Worm (Caenorhabditis elegans) whole organism, late embryonic: ENCODE data around the gene abch-1.

Experiments
- C08G9.2 ChIP-seq: sonication (generic microtip); optimal IDR thresholded peaks from 2 replicates; lab custom pipeline; 2016; ENCODE audit warnings: mild to moderate bottlenecking, missing genetic modification characterization, moderate library complexity, missing compliant biosample characterization
- F13H6.1 ChIP-seq: sonication (generic microtip); optimal IDR thresholded peaks from 2 replicates; lab custom pipeline; 2016; ENCODE audit warnings: missing genetic modification characterization, missing compliant biosample characterization
- K02D7.2 ChIP-seq: sonication (generic microtip); optimal IDR thresholded peaks from 2 replicates; lab custom pipeline; 2017; ENCODE audit warnings: mild to moderate bottlenecking, missing genetic modification characterization, missing compliant biosample characterization
- ceh-14 ChIP-seq: sonication (generic microtip); optimal IDR thresholded peaks from 2 replicates; lab custom pipeline; 2016; ENCODE audit warnings: missing genotype, missing genetic modification characterization, missing compliant biosample characterization
- ceh-18 ChIP-seq: sonication (generic microtip); optimal IDR thresholded peaks from 2 replicates; lab custom pipeline; 2016; ENCODE audit warnings: missing genetic modification characterization, missing compliant biosample characterization
- ceh-19 ChIP-seq: fragments of 200-800 bp; sonication (Bioruptor generic); optimal IDR thresholded peaks from 2 replicates; lab custom pipeline; 2018; ENCODE audit warnings: mild to moderate bottlenecking, missing genetic modification characterization, missing compliant biosample characterization
- ceh-2 ChIP-seq: sonication (generic microtip); optimal IDR thresholded peaks from 2 replicates; lab custom pipeline; 2016; ENCODE audit warnings: missing genotype, missing genetic modification characterization, missing compliant biosample characterization
- ceh-30 ChIP-seq: fragments of 150-350 bp; optimal IDR thresholded peaks from 2 replicates; lab custom pipeline; 2014; ENCODE audit warnings: missing biosample characterization, missing genetic modification characterization
- ceh-31 ChIP-seq: sonication (generic microtip); optimal IDR thresholded peaks from 2 replicates; lab custom pipeline; 2016; ENCODE audit warnings: missing genetic modification characterization, missing compliant biosample characterization
- che-1 ChIP-seq: sonication (generic microtip); optimal IDR thresholded peaks from 2 replicates; lab custom pipeline; 2016; ENCODE audit warnings: mild to moderate bottlenecking, missing genetic modification characterization, missing compliant biosample characterization
- dmd-4 ChIP-seq: sonication (generic microtip); optimal IDR thresholded peaks from 2 replicates; lab custom pipeline; 2016; ENCODE audit warnings: borderline replicate concordance, missing genetic modification characterization, missing compliant biosample characterization
- ets-4 ChIP-seq: sonication (generic microtip); optimal IDR thresholded peaks from 2 replicates; lab custom pipeline; 2016; ENCODE audit warnings: missing genetic modification characterization, missing compliant biosample characterization
- fax-1 ChIP-seq: sonication (generic microtip); optimal IDR thresholded peaks from 2 replicates; lab custom pipeline; 2016; ENCODE audit warnings: missing genotype, missing genetic modification characterization, missing compliant biosample characterization
- fkh-6 ChIP-seq: sonication (generic microtip); optimal IDR thresholded peaks from 2 replicates; lab custom pipeline; 2016; ENCODE audit warnings: missing genetic modification characterization, missing compliant biosample characterization
- hlh-30 ChIP-seq: sonication (generic microtip); optimal IDR thresholded peaks from 2 replicates; lab custom pipeline; 2017; ENCODE audit warnings: antibody characterized with exemption, missing genetic modification characterization, missing compliant biosample characterization; ENCODE audit not compliant: insufficient read depth
- lim-6 ChIP-seq: sonication (generic microtip); optimal IDR thresholded peaks from 2 replicates; lab custom pipeline; 2016; ENCODE audit warnings: missing genetic modification characterization, missing compliant biosample characterization
- lin-11 ChIP-seq: fragments of 200-800 bp; sonication (Bioruptor generic); optimal IDR thresholded peaks from 2 replicates; lab custom pipeline; 2018; ENCODE audit warnings: mild to moderate bottlenecking, missing genetic modification characterization, missing compliant biosample characterization
- mec-3 ChIP-seq: sonication (generic microtip); optimal IDR thresholded peaks from 2 replicates; lab custom pipeline; 2016; ENCODE audit warnings: borderline replicate concordance, missing genetic modification characterization, missing compliant biosample characterization
- nfya-1 ChIP-seq: sonication (generic microtip); optimal IDR thresholded peaks from 2 replicates; lab custom pipeline; 2017; ENCODE audit warnings: missing genetic modification characterization, mild to moderate bottlenecking, missing compliant biosample characterization, antibody characterized with exemption, moderate library complexity
- npax-4 ChIP-seq: sonication (generic microtip); optimal IDR thresholded peaks from 2 replicates; lab custom pipeline; 2016; ENCODE audit warnings: missing genetic modification characterization, missing compliant biosample characterization
- odd-2 ChIP-seq: sonication (generic microtip); optimal IDR thresholded peaks from 2 replicates; lab custom pipeline; 2017; ENCODE audit warnings: antibody characterized with exemption, mild to moderate bottlenecking, missing genetic modification characterization, missing compliant biosample characterization
- pat-9 ChIP-seq: fragments of 200-800 bp; sonication (Bioruptor generic); optimal IDR thresholded peaks from 2 replicates; lab custom pipeline; 2018; ENCODE audit warnings: mild to moderate bottlenecking, missing genetic modification characterization, moderate library complexity, missing compliant biosample characterization
- pha-4 ChIP-seq: fragments of 150-350 bp; optimal IDR thresholded peaks from 2 replicates; lab custom pipeline; 2018; ENCODE audit warnings: missing biosample characterization, missing genetic modification reagents, missing genetic modification characterization
- sox-4 ChIP-seq: sonication (generic microtip); optimal IDR thresholded peaks from 2 replicates; lab custom pipeline; 2017; ENCODE audit warnings: mild to moderate bottlenecking, missing genetic modification characterization, inconsistent platforms, missing compliant biosample characterization
- syd-9 ChIP-seq: sonication (generic microtip); optimal IDR thresholded peaks from 2 replicates; lab custom pipeline; 2016; ENCODE audit warnings: mild to moderate bottlenecking, missing genetic modification characterization, moderate library complexity, missing compliant biosample characterization
- tbx-7 ChIP-seq: sonication (generic microtip); optimal IDR thresholded peaks from 2 replicates; lab custom pipeline; 2016; ENCODE audit warnings: missing genotype, missing genetic modification characterization, missing compliant biosample characterization
- unc-3 ChIP-seq, 2 experiments: fragments of 200-800 bp in 1 of 2; sonication (Bioruptor generic) in 1 of 2; sonication (generic microtip) in 1 of 2; conservative IDR thresholded peaks in 1 of 2; optimal IDR thresholded peaks in 1 of 2; 2 replicates each; pipeline versions ENCODE4 v1.3.6 to Lab custom; 2016 to 2022; ENCODE audit warnings: missing compliant biosample characterization in 2 of 2, missing genetic modification characterization in 2 of 2, missing genetic modification reagents in 1 of 2
- unc-42 ChIP-seq: sonication (generic microtip); optimal IDR thresholded peaks from 2 replicates; lab custom pipeline; 2016; ENCODE audit warnings: missing genotype, missing genetic modification characterization, missing compliant biosample characterization
- unc-55 ChIP-seq: sonication (generic microtip); optimal IDR thresholded peaks from 2 replicates; lab custom pipeline; 2017; ENCODE audit warnings: missing biosample characterization, missing genetic modification reagents, missing genetic modification characterization

The abch-1 gene

ce11 chrII:6500161-6500560 lies 31.3 kb downstream of the abch-1 start, which contains the start of gene R05G9.5:
Gene R05G9.5, minus strand, starts transcription at chrII:6500261.
- TF ChIP-seq ceh-2 (tag; lab: Kevin White, UChicago) (no peak), npax-4 (tag; lab: Kevin White, UChicago) (no peak), C08G9.2 (tag; lab: Kevin White, UChicago) (no peak), F13H6.1 (no peak)

- TF ChIP-seq mec-3 (tag; lab: Kevin White, UChicago) (no peak), ceh-14 (no peak), lin-11 (tag; lab: Kevin White, UChicago) (no peak), hlh-30 (tag; lab: Kevin White, UChicago) (no peak), ceh-31 (no peak), F13H6.1 (no peak), odd-2 (tag; lab: Kevin White, UChicago) (no peak), nfya-1 (no peak), ets-4 (tag; lab: Kevin White, UChicago) (no peak), sox-4 (tag; lab: Kevin White, UChicago) (no peak), unc-55 (GFP tag; lab: Kevin White, UChicago) (no peak), pat-9 (tag; lab: Kevin White, UChicago) (no peak), tbx-7 (tag; lab: Kevin White, UChicago) (no peak), fax-1 (no peak)
Measured at ce11 chrII:6499067-6499466, 32.4 kb downstream of the abch-1 start, which contains the start of gene twk-49. Gene twk-49, minus strand, starts transcription at chrII:6499167.

ce11 chrII:6498609-6499008 lies 32.8 kb downstream of the abch-1 start:
- TF ChIP-seq fax-1 (no peak), unc-42 (peak; percentile 55)

ce11 chrII:6497137-6497536 lies 34.3 kb downstream of the abch-1 start:
- TF ChIP-seq unc-42: peak; percentile 24
- TF ChIP-seq dmd-4 (tag; lab: Kevin White, UChicago): no peak
- TF ChIP-seq fkh-6 (tag; lab: Kevin White, UChicago): no peak
- no peak for TF ChIP-seq che-1
- TF ChIP-seq pat-9 (tag; lab: Kevin White, UChicago): no peak

- TF ChIP-seq ceh-19 (no peak), npax-4 (tag; lab: Kevin White, UChicago) (no peak), hlh-30 (tag; lab: Kevin White, UChicago) (no peak), lim-6 (tag; lab: Kevin White, UChicago) (no peak)
- TF ChIP-seq, all 69 proteins: peak for 0
Measured at ce11 chrII:6496496-6496895, 34.9 kb downstream of the abch-1 start.

- TF ChIP-seq K02D7.2 (tag; lab: Kevin White, UChicago): no peak
- TF ChIP-seq ceh-30: no peak
- TF ChIP-seq ceh-18 (tag; lab: Kevin White, UChicago): no peak
- no peak for TF ChIP-seq unc-3 (GFP tag; conservative IDR thresholded peaks at IDR 0.05; lab: Robert Waterston, UW)
- no peak for TF ChIP-seq unc-3 (tag; optimal IDR thresholded peaks at IDR 0.05; lab: Kevin White, UChicago)
- no peak for TF ChIP-seq syd-9
- TF ChIP-seq pat-9 (tag; lab: Kevin White, UChicago): no peak
- TF ChIP-seq pha-4 (tag; lab: Kevin White, UChicago): no peak
Measured at ce11 chrII:6493709-6494326, 37.6 kb downstream of the abch-1 start.

- TF ChIP-seq npax-4 (tag; lab: Kevin White, UChicago): no peak
- TF ChIP-seq unc-42: peak; percentile 84
Measured at ce11 chrII:6493139-6493538, 38.3 kb downstream of the abch-1 start.
